Fruit fly (Drosophila melanogaster): ENCODE data around the gene CG6686.

CG6686 gene

dm6 chr2L:12002922-12003791, 15.3 kb upstream of the CG6686 start (continued):
- TF ChIP-seq Hsf (GFP tag; optimal IDR thresholded peaks at IDR 0.05) (peak; percentile 11), Elba2 (GFP tag; optimal IDR thresholded peaks at IDR 0.05) (peak; percentile 16), ato (GFP tag; IDR thresholded peaks at IDR 0.05; ENCODE audit: partially characterized antibody) (no peak), mam (GFP tag; optimal IDR thresholded peaks at IDR 0.05) (no peak), Bteb2 (GFP tag; optimal IDR thresholded peaks at IDR 0.05) (no peak), CG13123 (GFP tag; optimal IDR thresholded peaks at IDR 0.05) (no peak), pb (GFP tag; optimal IDR thresholded peaks at IDR 0.05) (no peak), NfI (GFP tag; optimal IDR thresholded peaks at IDR 0.05) (peak; percentile 59), CG18599 (GFP tag; optimal IDR thresholded peaks at IDR 0.05) (peak; percentile 58), CG13424 (tag; optimal IDR thresholded peaks at IDR 0.05) (peak; percentile 60), CkIIα-i1 (GFP tag; IDR thresholded peaks at IDR 0.05) (no peak), NK7.1 (GFP tag; optimal IDR thresholded peaks at IDR 0.05) (no peak), CG4707 (GFP tag; optimal IDR thresholded peaks at IDR 0.05) (peak; percentile 100), CG12744 (GFP tag; optimal IDR thresholded peaks at IDR 0.05) (no peak), Hr78 (GFP tag; optimal IDR thresholded peaks at IDR 0.05) (peak in 1 of 2 experiments; percentile 91), CoRest (tag; optimal IDR thresholded peaks at IDR 0.05) (peak; percentile 37), CG3281 (GFP tag; optimal IDR thresholded peaks at IDR 0.05) (peak; percentile 27), Gsc (GFP tag; IDR thresholded peaks at IDR 0.05) (no peak), CG12659 (GFP tag; optimal IDR thresholded peaks at IDR 0.05) (peak; percentile 44), CG17612 (GFP tag; IDR thresholded peaks at IDR 0.05) (no peak), CG3847 (GFP tag; IDR thresholded peaks at IDR 0.05) (no peak), Atf3 (GFP tag; optimal IDR thresholded peaks at IDR 0.05) (no peak), CG1024 (GFP tag; IDR thresholded peaks at IDR 0.05) (no peak), Max (GFP tag; optimal IDR thresholded peaks at IDR 0.05) (no peak), hth (optimal IDR thresholded peaks at IDR 0.05) (no peak), Side (GFP tag; optimal IDR thresholded peaks at IDR 0.05) (no peak), h (optimal IDR thresholded peaks at IDR 0.05) (peak; percentile 28), CG34422 (GFP tag; IDR thresholded peaks at IDR 0.05) (no peak), HLH4C (GFP tag; IDR thresholded peaks at IDR 0.05; ENCODE audit: partially characterized antibody) (no peak), Hr3 (GFP tag; optimal IDR thresholded peaks at IDR 0.05) (peak; percentile 23), unc-4 (GFP tag; IDR thresholded peaks at IDR 0.05; ENCODE audit: partially characterized antibody) (no peak), CG17385 (GFP tag; optimal IDR thresholded peaks at IDR 0.05) (no peak), CG4617 (GFP tag; optimal IDR thresholded peaks at IDR 0.05; ENCODE audit: borderline replicate concordance) (no peak), Bgb (GFP tag; IDR thresholded peaks at IDR 0.05; ENCODE audit: partially characterized antibody) (no peak), CG16779 (GFP tag; IDR thresholded peaks at IDR 0.05) (no peak), CG33557 (GFP tag; optimal IDR thresholded peaks at IDR 0.05) (peak; percentile 0), mld (GFP tag; IDR thresholded peaks at IDR 0.05; ENCODE audit: partially characterized antibody) (no peak), BtbVII (GFP tag; optimal IDR thresholded peaks at IDR 0.05) (no peak), ewg (GFP tag; optimal IDR thresholded peaks at IDR 0.05) (no peak), CG7987 (GFP tag; optimal IDR thresholded peaks at IDR 0.05) (peak; percentile 54), CG7786 (GFP tag; optimal IDR thresholded peaks at IDR 0.05) (peak; percentile 15), Tbp (GFP tag; optimal IDR thresholded peaks at IDR 0.05) (no peak), vnd (GFP tag; IDR thresholded peaks at IDR 0.05; ENCODE audit: partially characterized antibody) (no peak), z (GFP tag; IDR thresholded peaks at IDR 0.05) (no peak), Adf1 (GFP tag; IDR thresholded peaks at IDR 0.05) (no peak), Dfd (GFP tag; optimal IDR thresholded peaks at IDR 0.05) (no peak), chinmo (GFP tag; IDR thresholded peaks at IDR 0.05; ENCODE audit: partially characterized antibody) (no peak), E2f1 (GFP tag; IDR thresholded peaks at IDR 0.05) (no peak), dmrt11E (tag; optimal IDR thresholded peaks at IDR 0.05) (peak; percentile 27)

Measured in whole organism, embryonic.